Fruit fly (Drosophila melanogaster) S2 (cell line): Measurements from ENCODE around the gene CG11322.

Experiments
- CG8478 ChIP-seq: fragments of >200 bp; optimal IDR thresholded peaks from 2 replicates; lab custom pipeline; 2018
- CTCF ChIP-seq, 2 experiments: fragments of >200 bp; optimal IDR thresholded peaks; 2 replicates each; lab custom pipeline; 2018

DNA sequence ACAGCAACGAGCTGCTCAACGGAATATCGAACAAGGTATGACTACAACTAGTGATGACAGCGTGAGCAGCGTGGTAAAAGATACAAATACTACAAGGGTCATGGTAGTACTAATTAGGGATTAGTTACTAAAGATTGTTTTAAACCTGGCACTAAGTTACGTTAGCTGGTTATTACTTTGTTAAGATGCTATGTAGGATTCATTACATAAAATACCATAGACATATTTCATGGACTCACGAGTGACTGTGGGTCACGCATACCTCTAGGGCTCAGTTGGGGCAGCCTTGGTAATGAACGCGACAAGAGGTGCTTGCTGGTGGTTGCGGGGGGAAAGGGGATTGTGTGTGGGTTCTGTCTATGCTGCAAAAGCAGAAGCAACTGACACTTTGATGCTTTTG, 15.4 kb upstream of the CG11322 start:
- no peak for TF ChIP-seq CTCF (optimal IDR thresholded peaks at IDR 0.05; lab: Kevin White, UChicago)
- no peak for TF ChIP-seq CG8478 (lab: Kevin White, UChicago)
